Fruit fly (Drosophila melanogaster): ENCODE data around the gene alphaCOP.

- TF ChIP-seq CG14711 (tag; optimal IDR thresholded peaks at IDR 0.05) (no peak), Hr96 (GFP tag; optimal IDR thresholded peaks at IDR 0.05) (no peak), CG33017 (tag; optimal IDR thresholded peaks at IDR 0.05) (no peak), Mnt (GFP tag; optimal IDR thresholded peaks at IDR 0.05) (no peak)
Observed at dm6 chr3L:1636886-1637285, 8.1 kb downstream of the alphaCOP start.
